Fruit fly (Drosophila melanogaster) whole organism, embryonic: ENCODE results near the gene CG6700.

Experiments
- ATbp ChIP-seq: fragments of 200-800 bp; sonication (Bioruptor generic); optimal IDR thresholded peaks from 2 replicates; lab custom pipeline; 2017; ENCODE audit warnings: missing biosample characterization, mild to moderate bottlenecking, missing genetic modification characterization, missing genetic modification reagents
- CG10209 ChIP-seq: fragments of 200-800 bp; sonication (Bioruptor generic); optimal IDR thresholded peaks from 3 replicates; lab custom pipeline; 2017; ENCODE audit warnings: missing biosample characterization, mild to moderate bottlenecking, missing genetic modification characterization, missing genetic modification reagents
- CG1024 ChIP-seq: fragments of 200-800 bp; sonication (Bioruptor generic); IDR thresholded peaks from 2 replicates; pipeline ENCODE4 v1.3.6; 2022; ENCODE audit warnings: missing biosample characterization, missing genetic modification characterization
- CG10543 ChIP-seq: fragments of 200-800 bp; sonication (Bioruptor generic); optimal IDR thresholded peaks from 3 replicates; lab custom pipeline; 2017; ENCODE audit warnings: missing biosample characterization, mild to moderate bottlenecking, missing genetic modification characterization, moderate library complexity
- CG12219 ChIP-seq: fragments of 200-800 bp; sonication (Bioruptor generic); optimal IDR thresholded peaks from 3 replicates; lab custom pipeline; 2018; ENCODE audit warnings: missing biosample characterization, mild to moderate bottlenecking, missing genetic modification characterization
- CG12659 ChIP-seq: fragments of 200-800 bp; sonication (Bioruptor generic); optimal IDR thresholded peaks from 3 replicates; lab custom pipeline; 2017; ENCODE audit warnings: mild to moderate bottlenecking, missing biosample characterization, missing genetic modification reagents, missing genetic modification characterization
- CG12942 ChIP-seq: fragments of 200-800 bp; sonication (Bioruptor generic); optimal IDR thresholded peaks from 3 replicates; lab custom pipeline; 2016; ENCODE audit warnings: missing biosample characterization, missing genetic modification characterization
- CG15479 ChIP-seq: fragments of 200-800 bp; sonication (Bioruptor generic); optimal IDR thresholded peaks from 3 replicates; lab custom pipeline; 2019; ENCODE audit warnings: missing biosample characterization, mild to moderate bottlenecking, missing genetic modification characterization, moderate library complexity
- CG15514 ChIP-seq: fragments of 200-800 bp; sonication (Bioruptor generic); optimal IDR thresholded peaks from 3 replicates; lab custom pipeline; 2017; ENCODE audit warnings: missing biosample characterization, missing genetic modification characterization, mild to moderate bottlenecking, moderate library complexity, missing genetic modification reagents
- CG2875 ChIP-seq: fragments of 200-800 bp; sonication (Bioruptor generic); optimal IDR thresholded peaks from 2 replicates; lab custom pipeline; 2017; ENCODE audit warnings: missing biosample characterization, mild to moderate bottlenecking, missing genetic modification characterization, missing genetic modification reagents
- CG4404 ChIP-seq: fragments of 200-800 bp; sonication (Bioruptor generic); IDR thresholded peaks from 2 replicates; pipeline ENCODE4 v1.3.6; 2022; ENCODE audit warnings: missing biosample characterization, missing genetic modification characterization
- CG4424 ChIP-seq: fragments of 200-800 bp; sonication (Bioruptor generic); optimal IDR thresholded peaks from 3 replicates; lab custom pipeline; 2016; ENCODE audit warnings: missing biosample characterization, missing genetic modification characterization
- CG4617 ChIP-seq: fragments of 200-800 bp; sonication (Bioruptor generic); optimal IDR thresholded peaks from 3 replicates; lab custom pipeline; 2016; ENCODE audit warnings: missing biosample characterization, missing genetic modification characterization, borderline replicate concordance
- CG6654 ChIP-seq: fragments of 200-800 bp; sonication (Bioruptor generic); optimal IDR thresholded peaks from 2 replicates; lab custom pipeline; 2017; ENCODE audit warnings: missing biosample characterization, mild to moderate bottlenecking, missing genetic modification characterization
- CG6813 ChIP-seq: fragments of 200-800 bp; sonication (Bioruptor generic); optimal IDR thresholded peaks from 2 replicates; lab custom pipeline; 2017; ENCODE audit warnings: missing biosample characterization, missing genetic modification characterization, mild to moderate bottlenecking, moderate library complexity, missing genetic modification reagents
- CoRest ChIP-seq: fragments of 200-800 bp; sonication (Bioruptor generic); optimal IDR thresholded peaks from 3 replicates; lab custom pipeline; 2018; ENCODE audit warnings: missing biosample characterization, mild to moderate bottlenecking, missing genetic modification characterization, moderate library complexity
- D ChIP-seq, 2 experiments: fragments of 200-800 bp in 1 of 2; fragments of >200 bp in 1 of 2; sonication (Bioruptor generic) in 1 of 2; optimal IDR thresholded peaks; 2 replicates in 1 of 2; 3 replicates in 1 of 2; lab custom pipeline; 2017; ENCODE audit warnings: mild to moderate bottlenecking in 1 of 2, missing biosample characterization in 1 of 2, missing genetic modification characterization in 1 of 2, missing genetic modification reagents in 1 of 2
- Dip3 ChIP-seq: fragments of 200-800 bp; sonication (Bioruptor generic); optimal IDR thresholded peaks from 3 replicates; lab custom pipeline; 2016; ENCODE audit warnings: missing biosample characterization, missing genetic modification characterization
- Ets97D ChIP-seq: fragments of 200-800 bp; sonication (Bioruptor generic); optimal IDR thresholded peaks from 3 replicates; lab custom pipeline; 2016; ENCODE audit warnings: missing biosample characterization, missing genetic modification characterization
- Fer3 ChIP-seq: fragments of 200-800 bp; sonication (Bioruptor generic); optimal IDR thresholded peaks from 2 replicates; lab custom pipeline; 2018; ENCODE audit warnings: missing biosample characterization, mild to moderate bottlenecking, missing genetic modification characterization, moderate library complexity
- Gug ChIP-seq: fragments of 200-800 bp; sonication (Bioruptor generic); IDR thresholded peaks from 4 replicates; pipeline ENCODE4 v1.3.6; 2022; ENCODE audit warnings: missing biosample characterization, missing genetic modification characterization
- HHEX ChIP-seq: fragments of 200-800 bp; sonication (Bioruptor generic); optimal IDR thresholded peaks from 3 replicates; lab custom pipeline; 2017; ENCODE audit warnings: missing biosample characterization, mild to moderate bottlenecking, missing genetic modification characterization, missing genetic modification reagents
- Kr ChIP-seq: fragments of 200-800 bp; sonication (Bioruptor generic); optimal IDR thresholded peaks from 2 replicates; lab custom pipeline; 2017; ENCODE audit warnings: missing biosample characterization, mild to moderate bottlenecking, missing genetic modification characterization
- Lhr ChIP-seq: fragments of 200-800 bp; sonication (Bioruptor generic); optimal IDR thresholded peaks from 3 replicates; lab custom pipeline; 2017; ENCODE audit warnings: mild to moderate bottlenecking, missing biosample characterization, missing genetic modification reagents, missing genetic modification characterization
- Lpt ChIP-seq: fragments of >200 bp; optimal IDR thresholded peaks from 2 replicates; lab custom pipeline; 2018; ENCODE audit warnings: missing biosample characterization, missing genetic modification characterization
- PHDP ChIP-seq: fragments of 200-800 bp; sonication (Bioruptor generic); optimal IDR thresholded peaks from 3 replicates; lab custom pipeline; 2018; ENCODE audit warnings: missing biosample characterization, mild to moderate bottlenecking, missing genetic modification characterization, moderate library complexity
- TFAM ChIP-seq: fragments of 200-800 bp; sonication (Bioruptor generic); optimal IDR thresholded peaks from 2 replicates; lab custom pipeline; 2017; ENCODE audit warnings: missing biosample characterization, missing genetic modification characterization, inconsistent platforms
- YL-1 ChIP-seq: fragments of 200-800 bp; sonication (Bioruptor generic); optimal IDR thresholded peaks from 3 replicates; lab custom pipeline; 2017; ENCODE audit warnings: missing biosample characterization, mild to moderate bottlenecking, missing genetic modification characterization
- ase ChIP-seq: fragments of 200-800 bp; sonication (Bioruptor generic); IDR thresholded peaks from 3 replicates; pipeline ENCODE4 v1.3.6; 2022; ENCODE audit warnings: missing biosample characterization, missing genetic modification characterization
- az2 ChIP-seq: fragments of 200-800 bp; sonication (Bioruptor generic); optimal IDR thresholded peaks from 3 replicates; lab custom pipeline; 2016; ENCODE audit warnings: missing biosample characterization, missing genetic modification characterization
- gce ChIP-seq: fragments of 200-800 bp; sonication (Bioruptor generic); IDR thresholded peaks from 3 replicates; pipeline ENCODE4 v1.3.6; 2022; ENCODE audit warnings: missing biosample characterization, missing genetic modification characterization
- insv ChIP-seq, 2 experiments: fragments of 200-800 bp; sonication (Bioruptor generic); optimal IDR thresholded peaks; 3 replicates each; lab custom pipeline; 2016 to 2018; ENCODE audit warnings: missing biosample characterization in 2 of 2, missing genetic modification characterization in 2 of 2
- jumu ChIP-seq: fragments of 200-800 bp; sonication (Bioruptor generic); optimal IDR thresholded peaks from 3 replicates; lab custom pipeline; 2016; ENCODE audit warnings: missing biosample characterization, missing genetic modification characterization
- knrl ChIP-seq: fragments of 200-800 bp; sonication (Bioruptor generic); IDR thresholded peaks from 3 replicates; pipeline ENCODE4 v1.3.6; 2022; ENCODE audit warnings: missing biosample characterization, missing genetic modification characterization; ENCODE audit not compliant: partially characterized antibody
- nau ChIP-seq: fragments of 200-800 bp; sonication (Bioruptor generic); optimal IDR thresholded peaks from 3 replicates; lab custom pipeline; 2017; ENCODE audit warnings: missing biosample characterization, mild to moderate bottlenecking, missing genetic modification characterization, missing genetic modification reagents
- nmo ChIP-seq: fragments of 200-800 bp; sonication (Bioruptor generic); optimal IDR thresholded peaks from 2 replicates; lab custom pipeline; 2018; ENCODE audit warnings: missing biosample characterization, mild to moderate bottlenecking, missing genetic modification characterization, moderate library complexity
- otp ChIP-seq: fragments of 200-800 bp; sonication (Bioruptor generic); IDR thresholded peaks from 3 replicates; pipeline ENCODE4, ENCODE4 v1.3.6; 2022; ENCODE audit warnings: missing biosample characterization, missing genetic modification characterization
- p53 ChIP-seq: fragments of 200-800 bp; sonication (Bioruptor generic); optimal IDR thresholded peaks from 2 replicates; lab custom pipeline; 2016; ENCODE audit warnings: missing biosample characterization, missing genetic modification characterization
- peb ChIP-seq: fragments of 200-800 bp; sonication (Bioruptor generic); IDR thresholded peaks from 2 replicates; pipeline ENCODE4 v1.3.6; 2022; ENCODE audit warnings: missing biosample characterization, missing genetic modification characterization
- pzg ChIP-seq: fragments of 200-800 bp; sonication (Bioruptor generic); optimal IDR thresholded peaks from 3 replicates; lab custom pipeline; 2018; ENCODE audit warnings: missing biosample characterization, mild to moderate bottlenecking, missing genetic modification characterization, moderate library complexity
- schlank ChIP-seq: fragments of 200-800 bp; sonication (Bioruptor generic); optimal IDR thresholded peaks from 2 replicates; lab custom pipeline; 2018; ENCODE audit warnings: missing biosample characterization, mild to moderate bottlenecking, missing genetic modification characterization
- sim ChIP-seq: fragments of 200-800 bp; sonication (Bioruptor generic); IDR thresholded peaks from 2 replicates; pipeline ENCODE4 v1.3.6; 2022; ENCODE audit warnings: missing biosample characterization, missing genetic modification characterization
- sug ChIP-seq: fragments of 200-800 bp; optimal IDR thresholded peaks from 2 replicates; lab custom pipeline; 2019; ENCODE audit warnings: missing biosample characterization, mild to moderate bottlenecking, missing genetic modification characterization, moderate library complexity
- toy ChIP-seq: fragments of 200-800 bp; sonication (Bioruptor generic); IDR thresholded peaks from 2 replicates; pipeline ENCODE4 v1.3.6; 2022; ENCODE audit warnings: missing biosample characterization, missing genetic modification characterization
- vvl ChIP-seq: fragments of 200-800 bp; sonication (Bioruptor generic); IDR thresholded peaks from 2 replicates; pipeline ENCODE4 v1.3.6; 2022; ENCODE audit warnings: missing biosample characterization, missing genetic modification characterization
- z ChIP-seq: fragments of 200-800 bp; sonication (Bioruptor generic); IDR thresholded peaks from 3 replicates; pipeline ENCODE4 v1.3.6; 2022; ENCODE audit warnings: missing biosample characterization, missing genetic modification characterization

CG6700 gene

DNA sequence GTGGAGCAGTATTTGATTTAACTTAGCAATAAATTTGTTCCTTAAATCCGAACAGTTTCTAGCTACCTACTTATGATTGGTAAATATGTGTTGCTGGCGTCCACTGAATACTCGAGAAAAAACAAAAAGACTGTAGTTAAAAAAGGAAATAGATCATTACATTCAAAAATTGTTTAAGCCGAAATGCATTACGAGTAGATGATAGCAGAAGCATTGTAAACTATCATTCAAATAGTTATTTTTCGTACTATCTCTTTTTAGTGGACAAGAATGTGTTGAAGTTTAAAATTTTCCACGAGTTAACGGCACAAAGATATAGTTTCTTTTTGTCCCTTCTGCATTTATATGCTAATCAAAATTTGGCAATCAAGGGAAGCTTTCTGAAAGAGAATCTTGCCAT, 46.4 kb upstream of the CG6700 start, which contains the start of gene CG14071:
Gene CG14071, minus strand, starts transcription at position 101 of the 400 bp plus-strand sequence.
- TF ChIP-seq Lhr (GFP tag; lab: Kevin White, UChicago): no peak
- no peak for TF ChIP-seq PHDP
- TF ChIP-seq sug: no peak
- no peak for TF ChIP-seq Dip3 (GFP tag; lab: Kevin White, UChicago)
- no peak for TF ChIP-seq CG12219
- no peak for TF ChIP-seq az2 (GFP tag; lab: Kevin White, UChicago)
- TF ChIP-seq Kr (GFP tag; lab: Kevin White, UChicago): no peak
- TF ChIP-seq CG10209: no peak
- no peak for TF ChIP-seq CG12942 (GFP tag; lab: Kevin White, UChicago)
- TF ChIP-seq YL-1 (GFP tag; lab: Kevin White, UChicago): no peak
- TF ChIP-seq CG12659 (GFP tag; lab: Kevin White, UChicago): no peak
- no peak for TF ChIP-seq D (optimal IDR thresholded peaks at IDR 0.05; lab: Kevin White, UChicago)
- TF ChIP-seq D (GFP tag; optimal IDR thresholded peaks at IDR 0.05; lab: Kevin White, UChicago): no peak
- TF ChIP-seq CG4424: no peak
- TF ChIP-seq z (GFP tag; lab: Robert Waterston, UW): no peak

DNA sequence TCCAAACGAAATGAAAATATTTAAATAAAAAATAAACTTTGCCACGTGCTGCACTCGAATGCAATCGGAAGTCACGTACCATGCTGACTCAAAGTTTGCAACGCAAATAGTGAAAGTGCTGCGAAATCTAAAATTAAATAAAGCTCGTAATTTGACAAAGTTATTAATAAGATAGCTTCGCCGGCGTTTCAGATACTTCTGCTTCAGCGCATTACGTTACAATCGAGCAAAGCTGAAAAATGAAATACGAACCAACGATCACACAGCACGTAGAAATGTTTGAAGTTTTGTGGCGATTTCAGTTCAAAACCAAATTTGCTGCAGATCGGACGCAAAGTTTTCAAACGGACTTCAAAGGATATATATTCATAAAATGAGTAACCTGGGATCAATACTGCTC, 27.5 kb upstream of the CG6700 start, which contains the start of gene CG12517:
Gene CG12517, plus strand, starts transcription at position 301 of the 400 bp plus-strand sequence.
- TF ChIP-seq toy (no peak), sim (no peak), CG6813 (GFP tag; lab: Kevin White, UChicago) (no peak), vvl (GFP tag; lab: Robert Waterston, UW) (no peak), CG1024 (GFP tag; lab: Robert Waterston, UW) (no peak), CG10543 (GFP tag; lab: Kevin White, UChicago) (no peak), TFAM (GFP tag; lab: Kevin White, UChicago) (no peak), CG2875 (GFP tag; lab: Kevin White, UChicago) (no peak), p53 (no peak), CG15479 (GFP tag; lab: Kevin White, UChicago) (no peak), Ets97D (no peak), CoRest (no peak), pzg (GFP tag; lab: Kevin White, UChicago) (no peak), schlank (tag; lab: Kevin White, UChicago) (no peak), nau (GFP tag; lab: Kevin White, UChicago) (no peak), HHEX (GFP tag; lab: Kevin White, UChicago) (no peak), peb (GFP tag; lab: Robert Waterston, UW) (no peak)

- TF ChIP-seq Fer3 (tag; lab: Kevin White, UChicago) (peak; percentile 56), nmo (GFP tag; lab: Kevin White, UChicago) (peak; percentile 70), CG15514 (GFP tag; lab: Kevin White, UChicago) (peak; percentile 50), otp (GFP tag; lab: Robert Waterston, UW) (no peak), gce (GFP tag; lab: Robert Waterston, UW) (no peak), Gug (GFP tag; lab: Robert Waterston, UW) (no peak), CG4404 (GFP tag; lab: Robert Waterston, UW) (no peak), CG4617 (GFP tag; lab: Kevin White, UChicago) (peak; percentile 56), Lpt (no peak), ATbp (GFP tag; lab: Kevin White, UChicago) (no peak), CG12942 (GFP tag; lab: Kevin White, UChicago) (peak; percentile 32), ase (0 out of 3 replicates have a peak, but pooled peaks have one; percentile 25), CG6654 (GFP tag; lab: Kevin White, UChicago) (no peak), insv (GFP tag; optimal IDR thresholded peaks at IDR 0.05; lab: Kevin White, UChicago) (peak; percentile 90 to 98), knrl (GFP tag; lab: Robert Waterston, UW) (no peak), jumu (GFP tag; lab: Kevin White, UChicago) (no peak)
Measured at dm6 chr2L:10858064-10859047, 16.0 kb upstream of the CG6700 start, which contains the start of the genes aurB and Stam. Gene aurB (minus strand): TSS chr2L:10858094. Gene Stam (plus strand): TSS chr2L:10858536.
